Worm (Caenorhabditis elegans) whole organism, early embryonic: ENCODE measurements around the gene gsy-1.

Experiments used
- B0310.2 ChIP-seq: sonication (generic microtip); optimal IDR thresholded peaks from 2 replicates; lab custom pipeline; 2016; ENCODE audit warnings: mild to moderate bottlenecking, missing genetic modification characterization, missing compliant biosample characterization
- F13C5.2 ChIP-seq: sonication (generic microtip); optimal IDR thresholded peaks from 2 replicates; lab custom pipeline; 2017; ENCODE audit warnings: mild to moderate bottlenecking, missing genetic modification characterization, inconsistent platforms, missing compliant biosample characterization
- aly-1 ChIP-seq: sonication (generic microtip); optimal IDR thresholded peaks from 2 replicates; lab custom pipeline; 2016; ENCODE audit warnings: missing genetic modification characterization, missing compliant biosample characterization
- ama-1 ChIP-seq: fragments of 150-350 bp; optimal IDR thresholded peaks from 2 replicates; lab custom pipeline; 2014
- ceh-13 ChIP-seq: fragments of 200-800 bp; sonication (Bioruptor generic); optimal IDR thresholded peaks from 2 replicates; lab custom pipeline; 2018; ENCODE audit warnings: mild to moderate bottlenecking, missing genetic modification characterization, missing compliant biosample characterization
- ceh-36 ChIP-seq: sonication (generic microtip); optimal IDR thresholded peaks from 2 replicates; lab custom pipeline; 2016; ENCODE audit warnings: missing genetic modification characterization, inconsistent platforms, missing compliant biosample characterization
- flt-1 ChIP-seq: fragments of 200-800 bp; sonication (Bioruptor generic); IDR thresholded peaks from 2 replicates; pipeline ENCODE4 v1.3.6; 2022; ENCODE audit warnings: missing genetic modification characterization, missing compliant biosample characterization
- hmg-4 ChIP-seq: fragments of 200-800 bp; sonication (Bioruptor generic); optimal IDR thresholded peaks from 2 replicates; lab custom pipeline; 2018; ENCODE audit warnings: mild to moderate bottlenecking, missing genetic modification characterization, missing compliant biosample characterization
- hnd-1 ChIP-seq: sonication (generic microtip); optimal IDR thresholded peaks from 2 replicates; lab custom pipeline; 2016; ENCODE audit warnings: missing genetic modification characterization, missing compliant biosample characterization
- pes-1 ChIP-seq: fragments of 200-800 bp; sonication (Bioruptor generic); IDR thresholded peaks from 2 replicates; pipeline ENCODE4 v1.3.6; 2022; ENCODE audit warnings: missing genetic modification reagents, missing genetic modification characterization, missing compliant biosample characterization
- sea-1 ChIP-seq: fragments of 200-800 bp; sonication (Bioruptor generic); conservative IDR thresholded peaks from 2 replicates; pipeline ENCODE4 v1.3.6; 2022; ENCODE audit warnings: missing genetic modification characterization, missing compliant biosample characterization
- tbx-37 ChIP-seq: fragments of 200-800 bp; sonication (Bioruptor generic); conservative IDR thresholded peaks from 2 replicates; pipeline ENCODE4 v1.3.6; 2022; ENCODE audit warnings: missing genetic modification reagents, missing genetic modification characterization, missing compliant biosample characterization

- TF ChIP-seq ceh-36 (no peak), ama-1 (lab: Kevin White, UChicago) (no peak), hnd-1 (tag; lab: Kevin White, UChicago) (no peak), tbx-37 (no peak), flt-1 (GFP tag; lab: Robert Waterston, UW) (no peak), sea-1 (no peak), F13C5.2 (tag; lab: Kevin White, UChicago) (no peak), pes-1 (GFP tag; lab: Robert Waterston, UW) (no peak), hmg-4 (GFP tag; lab: Kevin White, UChicago) (no peak), aly-1 (no peak), ceh-13 (no peak), B0310.2 (tag; lab: Kevin White, UChicago) (no peak)
Observed at ce11 chrII:12918960-12919553, 41.1 kb upstream of the gsy-1 start, which contains the start of the genes F58G1.2 and wago-4.
